Worm (Caenorhabditis elegans): ENCODE data around the gene F14F9.8.

DNA sequence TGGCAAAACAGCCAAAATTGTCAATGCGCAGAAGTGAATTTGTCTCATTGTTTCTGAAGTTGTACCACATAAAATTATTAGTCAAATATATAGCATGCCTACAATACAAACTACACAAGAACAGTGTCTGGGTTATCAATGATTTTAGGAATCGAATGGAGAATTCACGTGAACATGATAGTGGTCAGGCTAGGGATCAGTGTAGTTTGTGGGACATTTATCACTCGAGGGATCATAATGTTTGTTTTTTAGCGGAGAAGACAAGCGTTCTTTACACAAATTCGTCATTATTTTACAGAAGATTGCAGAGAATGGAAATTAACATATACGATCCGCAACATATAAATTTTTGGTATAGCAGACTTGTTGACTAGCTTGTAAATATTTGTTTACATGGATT lies 47.1 kb downstream of the F14F9.8 start, which contains the start of gene ugt-51:
- TF ChIP-seq F13H6.1 (tag; optimal IDR thresholded peaks at IDR 0.05): no peak
- no peak for TF ChIP-seq hlh-15 (tag; optimal IDR thresholded peaks at IDR 0.05)
- no peak for TF ChIP-seq pha-4 (tag; optimal IDR thresholded peaks at IDR 0.05)
- no peak for TF ChIP-seq ceh-24 (tag; optimal IDR thresholded peaks at IDR 0.05)
- TF ChIP-seq sox-4 (tag; optimal IDR thresholded peaks at IDR 0.05): no peak
- TF ChIP-seq rnt-1 (tag; optimal IDR thresholded peaks at IDR 0.05): no peak
- no peak for TF ChIP-seq npax-4 (tag; optimal IDR thresholded peaks at IDR 0.05)
- no peak for TF ChIP-seq hlh-8 (tag; optimal IDR thresholded peaks at IDR 0.05)
- TF ChIP-seq pqm-1 (tag; optimal IDR thresholded peaks at IDR 0.05): no peak
- no peak for TF ChIP-seq ceh-31 (tag; optimal IDR thresholded peaks at IDR 0.05)
- no peak for TF ChIP-seq ama-1 (optimal IDR thresholded peaks at IDR 0.05)
- TF ChIP-seq ceh-45 (GFP tag; IDR thresholded peaks at IDR 0.05): no peak
- TF ChIP-seq elt-2 (tag; optimal IDR thresholded peaks at IDR 0.05): no peak
- no peak for TF ChIP-seq hlh-30 (tag; optimal IDR thresholded peaks at IDR 0.05; ENCODE audit: insufficient read depth)
